Fruit fly (Drosophila melanogaster): Measurements from ENCODE around the gene CG42564.

CG42564 gene

DNA sequence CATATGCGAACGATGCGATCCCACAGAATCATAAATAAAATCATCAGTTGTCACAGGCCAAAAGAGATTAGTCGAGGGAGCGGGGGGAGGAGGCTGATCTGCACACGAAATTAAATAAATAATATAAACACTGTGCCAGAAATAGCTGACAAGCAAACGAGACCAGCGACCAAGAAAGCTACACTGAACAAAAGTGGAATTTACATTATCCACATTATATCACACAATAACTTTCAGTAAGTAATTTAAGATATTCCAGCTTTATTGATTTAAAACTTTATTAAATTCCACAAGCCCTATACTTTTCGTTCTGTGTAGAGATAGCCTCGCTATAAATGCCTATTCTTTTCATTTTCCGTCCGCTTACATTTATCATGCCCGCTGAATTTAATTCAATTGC, 29.9 kb downstream of the CG42564 start (continued):
- TF ChIP-seq ac (GFP tag; optimal IDR thresholded peaks at IDR 0.05) (peak; percentile 5), CG18011 (GFP tag; optimal IDR thresholded peaks at IDR 0.05) (peak; percentile 62), kay (GFP tag; optimal IDR thresholded peaks at IDR 0.05) (peak; percentile 28), CG4707 (GFP tag; optimal IDR thresholded peaks at IDR 0.05) (no peak), CG11696 (GFP tag; IDR thresholded peaks at IDR 0.05) (peak; percentile 78), CG13775 (GFP tag; optimal IDR thresholded peaks at IDR 0.05) (peak; percentile 73), tna (GFP tag; IDR thresholded peaks at IDR 0.05; ENCODE audit: partially characterized antibody) (no peak), scrt (GFP tag; optimal IDR thresholded peaks at IDR 0.05) (peak; percentile 50), slp2 (GFP tag; optimal IDR thresholded peaks at IDR 0.05) (peak; percentile 75), CG6791 (GFP tag; IDR thresholded peaks at IDR 0.05; ENCODE audit: partially characterized antibody) (no peak), H15 (GFP tag; IDR thresholded peaks at IDR 0.05) (no peak; the same call in 1 of the 3 replicates), gt (GFP tag; IDR thresholded peaks at IDR 0.05) (no peak), YL-1 (GFP tag; optimal IDR thresholded peaks at IDR 0.05) (no peak), CG7963 (GFP tag; IDR thresholded peaks at IDR 0.05; ENCODE audit: partially characterized antibody) (no peak), tup (GFP tag; optimal IDR thresholded peaks at IDR 0.05) (peak; percentile 50), onecut (GFP tag; IDR thresholded peaks at IDR 0.05) (peak; percentile 69), ranshi (GFP tag; IDR thresholded peaks at IDR 0.05) (peak; percentile 86), CG10959 (GFP tag; IDR thresholded peaks at IDR 0.05) (no peak; the same call in 1 of the 2 replicates), peb (GFP tag; IDR thresholded peaks at IDR 0.05) (peak; percentile 37; the same call in 1 of the 2 replicates), CG4617 (GFP tag; optimal IDR thresholded peaks at IDR 0.05; ENCODE audit: borderline replicate concordance) (peak; percentile 6), stwl (tag; optimal IDR thresholded peaks at IDR 0.05) (peak; percentile 9), D (optimal IDR thresholded peaks at IDR 0.05) (no peak), D (GFP tag; optimal IDR thresholded peaks at IDR 0.05) (peak; percentile 72), CG8290 (GFP tag; optimal IDR thresholded peaks at IDR 0.05) (no peak), CG8290 (tag; optimal IDR thresholded peaks at IDR 0.05) (peak in 1 of 2 experiments; percentile 82), pan (optimal IDR thresholded peaks at IDR 0.05) (no peak), pan (GFP tag; optimal IDR thresholded peaks at IDR 0.05 in 1 of 2, IDR thresholded peaks at IDR 0.05 in 1 of 2) (peak in 1 of 2 experiments; percentile 91), sna (GFP tag; IDR thresholded peaks at IDR 0.05; ENCODE audit: partially characterized antibody) (no peak), pros (GFP tag; optimal IDR thresholded peaks at IDR 0.05) (no peak), CG17568 (GFP tag; optimal IDR thresholded peaks at IDR 0.05) (peak; percentile 49), dmrt11E (tag; optimal IDR thresholded peaks at IDR 0.05) (peak; percentile 67), CG15479 (GFP tag; optimal IDR thresholded peaks at IDR 0.05) (no peak), lilli (GFP tag; optimal IDR thresholded peaks at IDR 0.05) (peak; percentile 83), CG4404 (GFP tag; IDR thresholded peaks at IDR 0.05) (peak; percentile 66), CG1233 (GFP tag; optimal IDR thresholded peaks at IDR 0.05) (peak; percentile 51), CG10147 (GFP tag; optimal IDR thresholded peaks at IDR 0.05) (peak; percentile 61), ttk (GFP tag; IDR thresholded peaks at IDR 0.05) (peak; percentile 87; the same call in 1 of the 2 replicates), grn (GFP tag; optimal IDR thresholded peaks at IDR 0.05) (no peak), Myb (GFP tag; optimal IDR thresholded peaks at IDR 0.05) (peak; percentile 56), hbn (GFP tag; IDR thresholded peaks at IDR 0.05; ENCODE audit: partially characterized antibody) (no peak), dan (GFP tag; IDR thresholded peaks at IDR 0.05) (no peak), grau (tag; optimal IDR thresholded peaks at IDR 0.05) (peak; percentile 80), shn (GFP tag; optimal IDR thresholded peaks at IDR 0.05) (peak; percentile 68), HLH54F (GFP tag; optimal IDR thresholded peaks at IDR 0.05) (peak; percentile 62), kni (GFP tag; optimal IDR thresholded peaks at IDR 0.05) (no peak), MESR4 (GFP tag; optimal IDR thresholded peaks at IDR 0.05) (no peak), ftz-f1 (GFP tag; optimal IDR thresholded peaks at IDR 0.05) (no peak), Bdp1 (GFP tag; optimal IDR thresholded peaks at IDR 0.05) (peak; percentile 53), usp (GFP tag; optimal IDR thresholded peaks at IDR 0.05) (no peak), Atf6 (GFP tag; IDR thresholded peaks at IDR 0.05) (peak; percentile 87), sqz (GFP tag; optimal IDR thresholded peaks at IDR 0.05) (peak; percentile 49)

Data from whole organism, embryonic.